1 fruit fly cellular context compared by ENCODE assay signal in genomic region chr3R:23942965-23943413, dm6.
A peak's percentile ranks its signal among the peaks of the same experiment; 100 is the strongest.
TF ChIP-seq lines count a peak whose summit lies in the region.

Gdh (minus strand) TSS chr3R:23943101.

TF ChIP-seq in whole organism, embryonic, 481 proteins besides CTCF, POLR2A, EP300 and RAD21 (continued from another document and continues in another):
- peak; percentile 9 for TF ChIP-seq Hmr (GFP tag; optimal IDR thresholded peaks at IDR 0.05; lab: Kevin White, UChicago)
- peak; percentile 46; the same call in 2 of the 3 replicates for TF ChIP-seq so (GFP tag; IDR thresholded peaks at IDR 0.05; lab: Robert Waterston, UW)
- no peak for TF ChIP-seq Lim3 (GFP tag; IDR thresholded peaks at IDR 0.05; lab: Robert Waterston, UW)
- TF ChIP-seq CG2120 (GFP tag; optimal IDR thresholded peaks at IDR 0.05; lab: Kevin White, UChicago): peak; percentile 9
- TF ChIP-seq cg (GFP tag; optimal IDR thresholded peaks at IDR 0.05; lab: Kevin White, UChicago): no peak
- peak; percentile 49 for TF ChIP-seq MTF-1 (GFP tag; optimal IDR thresholded peaks at IDR 0.05; lab: Kevin White, UChicago; ENCODE audit: borderline replicate concordance)
- TF ChIP-seq BtbVII (GFP tag; optimal IDR thresholded peaks at IDR 0.05; lab: Kevin White, UChicago): peak; percentile 21
- TF ChIP-seq Deaf1 (tag; optimal IDR thresholded peaks at IDR 0.05; lab: Kevin White, UChicago): peak; percentile 88
- TF ChIP-seq NC2α (GFP tag; optimal IDR thresholded peaks at IDR 0.05; lab: Kevin White, UChicago): peak; percentile 32
- TF ChIP-seq Stat92E (GFP tag; optimal IDR thresholded peaks at IDR 0.05; lab: Kevin White, UChicago): peak in 1 of 3 experiments; percentile 12
- TF ChIP-seq Elba2 (GFP tag; optimal IDR thresholded peaks at IDR 0.05; lab: Kevin White, UChicago): no peak
- 0 out of 3 replicates have a peak, but pooled peaks have one; percentile 18 for TF ChIP-seq dysf (GFP tag; IDR thresholded peaks at IDR 0.05; lab: Robert Waterston, UW)
- peak; percentile 14; the same call in 1 of the 2 replicates for TF ChIP-seq MBD-R2 (GFP tag; IDR thresholded peaks at IDR 0.05; lab: Robert Waterston, UW)
- TF ChIP-seq ATbp (GFP tag; optimal IDR thresholded peaks at IDR 0.05; lab: Kevin White, UChicago): no peak
- TF ChIP-seq zen2 (GFP tag; IDR thresholded peaks at IDR 0.05; lab: Robert Waterston, UW; ENCODE audit: partially characterized antibody): peak; percentile 76; the same call in 2 of the 3 replicates
- TF ChIP-seq CG18599 (GFP tag; optimal IDR thresholded peaks at IDR 0.05; lab: Kevin White, UChicago): peak; percentile 55
- TF ChIP-seq Sox100B (GFP tag; optimal IDR thresholded peaks at IDR 0.05; lab: Kevin White, UChicago): no peak
- 0 out of 2 replicates have a peak, but pooled peaks have one; percentile 6 for TF ChIP-seq gsb (GFP tag; IDR thresholded peaks at IDR 0.05; lab: Robert Waterston, UW)
- TF ChIP-seq CG13296 (GFP tag; optimal IDR thresholded peaks at IDR 0.05; lab: Kevin White, UChicago): peak; percentile 51
- TF ChIP-seq CG11696 (GFP tag; IDR thresholded peaks at IDR 0.05; lab: Robert Waterston, UW): peak; percentile 49; the same call in 1 of the 2 replicates
- TF ChIP-seq klu (GFP tag; IDR thresholded peaks at IDR 0.05; lab: Robert Waterston, UW): no peak
- TF ChIP-seq pan (optimal IDR thresholded peaks at IDR 0.05; lab: Kevin White, UChicago): no peak
- TF ChIP-seq pan (GFP tag; optimal IDR thresholded peaks at IDR 0.05 in 1 of 2, IDR thresholded peaks at IDR 0.05 in 1 of 2): peak in 1 of 2 experiments; percentile 34
- TF ChIP-seq CG2116 (GFP tag; optimal IDR thresholded peaks at IDR 0.05; lab: Kevin White, UChicago): no peak
- no peak; the same call in 2 of the 3 replicates for TF ChIP-seq B-H1 (GFP tag; IDR thresholded peaks at IDR 0.05; lab: Robert Waterston, UW)
- TF ChIP-seq ase (GFP tag; IDR thresholded peaks at IDR 0.05; lab: Robert Waterston, UW): no peak
- TF ChIP-seq caup (GFP tag; optimal IDR thresholded peaks at IDR 0.05; lab: Kevin White, UChicago; ENCODE audit: severe bottlenecking): peak; percentile 64
- no peak for TF ChIP-seq CG8388 (GFP tag; optimal IDR thresholded peaks at IDR 0.05; lab: Kevin White, UChicago)
- TF ChIP-seq wor (GFP tag; IDR thresholded peaks at IDR 0.05; lab: Robert Waterston, UW): no peak
- no peak for TF ChIP-seq fd102C (GFP tag; optimal IDR thresholded peaks at IDR 0.05; lab: Kevin White, UChicago)
- TF ChIP-seq CG12236 (GFP tag; optimal IDR thresholded peaks at IDR 0.05; lab: Kevin White, UChicago): no peak
- TF ChIP-seq CG8290 (GFP tag; optimal IDR thresholded peaks at IDR 0.05; lab: Kevin White, UChicago): no peak
- TF ChIP-seq CG8290 (tag; optimal IDR thresholded peaks at IDR 0.05; lab: Kevin White, UChicago): peak in 1 of 2 experiments; percentile 58
- TF ChIP-seq unc-4 (GFP tag; IDR thresholded peaks at IDR 0.05; lab: Robert Waterston, UW; ENCODE audit: partially characterized antibody): peak; percentile 59
- no peak for TF ChIP-seq ind (GFP tag; optimal IDR thresholded peaks at IDR 0.05; lab: Kevin White, UChicago)
- TF ChIP-seq grn (GFP tag; optimal IDR thresholded peaks at IDR 0.05; lab: Kevin White, UChicago): peak; percentile 58
- peak; percentile 60; the same call in 1 of the 2 replicates for TF ChIP-seq amos (GFP tag; IDR thresholded peaks at IDR 0.05; lab: Robert Waterston, UW; ENCODE audit: partially characterized antibody)
- TF ChIP-seq Hr51 (GFP tag; optimal IDR thresholded peaks at IDR 0.05; lab: Kevin White, UChicago): no peak
- peak; percentile 22 for TF ChIP-seq CG17359 (tag; optimal IDR thresholded peaks at IDR 0.05; lab: Kevin White, UChicago)
- TF ChIP-seq cwo (GFP tag; optimal IDR thresholded peaks at IDR 0.05; lab: Kevin White, UChicago): peak; percentile 94
- TF ChIP-seq CG4328 (GFP tag; optimal IDR thresholded peaks at IDR 0.05; lab: Kevin White, UChicago): peak; percentile 12
- peak; percentile 18 for TF ChIP-seq Meics (GFP tag; optimal IDR thresholded peaks at IDR 0.05; lab: Kevin White, UChicago)
- TF ChIP-seq tio (GFP tag; optimal IDR thresholded peaks at IDR 0.05; lab: Kevin White, UChicago): no peak
- TF ChIP-seq kni (GFP tag; optimal IDR thresholded peaks at IDR 0.05; lab: Kevin White, UChicago): no peak
- no peak for TF ChIP-seq CG3726 (GFP tag; IDR thresholded peaks at IDR 0.05; lab: Robert Waterston, UW)
- TF ChIP-seq lab (GFP tag; optimal IDR thresholded peaks at IDR 0.05; lab: Kevin White, UChicago): peak; percentile 72
- peak; percentile 54 for TF ChIP-seq CG3281 (GFP tag; optimal IDR thresholded peaks at IDR 0.05; lab: Kevin White, UChicago)
- no peak for TF ChIP-seq br (optimal IDR thresholded peaks at IDR 0.05; lab: Kevin White, UChicago)
- peak; percentile 89 for TF ChIP-seq CG34376 (GFP tag; optimal IDR thresholded peaks at IDR 0.05; lab: Kevin White, UChicago)
- peak; percentile 94 for TF ChIP-seq Med (GFP tag; lab: Kevin White, UChicago)
- TF ChIP-seq sr (GFP tag; IDR thresholded peaks at IDR 0.05; lab: Robert Waterston, UW): 0 out of 3 replicates have a peak, but pooled peaks have one; percentile 19
- TF ChIP-seq Drgx (GFP tag; IDR thresholded peaks at IDR 0.05; lab: Robert Waterston, UW): peak; percentile 51
- no peak for TF ChIP-seq Ets97D (GFP tag; optimal IDR thresholded peaks at IDR 0.05; lab: Kevin White, UChicago)
- peak; percentile 26; the same call in 1 of the 2 replicates for TF ChIP-seq CG11085 (GFP tag; IDR thresholded peaks at IDR 0.05; lab: Robert Waterston, UW)
- peak; percentile 26 for TF ChIP-seq kah (GFP tag; optimal IDR thresholded peaks at IDR 0.05; lab: Kevin White, UChicago)
- TF ChIP-seq abd-A (tag; optimal IDR thresholded peaks at IDR 0.05; lab: Kevin White, UChicago): no peak
- peak; percentile 15 for TF ChIP-seq CG31365 (tag; optimal IDR thresholded peaks at IDR 0.05; lab: Kevin White, UChicago)
- peak; percentile 36 for TF ChIP-seq sqz (GFP tag; optimal IDR thresholded peaks at IDR 0.05; lab: Kevin White, UChicago)
- TF ChIP-seq sd (tag; optimal IDR thresholded peaks at IDR 0.05; lab: Kevin White, UChicago): peak; percentile 40
- TF ChIP-seq CG12155 (GFP tag; optimal IDR thresholded peaks at IDR 0.05; lab: Kevin White, UChicago): peak; percentile 99
- TF ChIP-seq ac (GFP tag; optimal IDR thresholded peaks at IDR 0.05; lab: Kevin White, UChicago): no peak
- peak; percentile 75; the same call in 1 of the 3 replicates for TF ChIP-seq CG34422 (GFP tag; IDR thresholded peaks at IDR 0.05; lab: Robert Waterston, UW)
- TF ChIP-seq ERR (GFP tag; optimal IDR thresholded peaks at IDR 0.05; lab: Kevin White, UChicago): peak; percentile 40
- TF ChIP-seq CoRest (tag; optimal IDR thresholded peaks at IDR 0.05; lab: Kevin White, UChicago): no peak
- TF ChIP-seq crol (GFP tag; IDR thresholded peaks at IDR 0.05; lab: Robert Waterston, UW): no peak
- peak; percentile 23 for TF ChIP-seq p53 (GFP tag; optimal IDR thresholded peaks at IDR 0.05; lab: Kevin White, UChicago)
- peak; percentile 37; the same call in 1 of the 2 replicates for TF ChIP-seq inv (GFP tag; IDR thresholded peaks at IDR 0.05; lab: Robert Waterston, UW; ENCODE audit: partially characterized antibody)
- no peak for TF ChIP-seq gce (GFP tag; IDR thresholded peaks at IDR 0.05; lab: Robert Waterston, UW)
- no peak for TF ChIP-seq CG7556 (GFP tag; optimal IDR thresholded peaks at IDR 0.05; lab: Kevin White, UChicago)
- TF ChIP-seq pzg (GFP tag; optimal IDR thresholded peaks at IDR 0.05; lab: Kevin White, UChicago): peak; percentile 17
- TF ChIP-seq CG6791 (GFP tag; IDR thresholded peaks at IDR 0.05; lab: Robert Waterston, UW; ENCODE audit: partially characterized antibody): no peak
- TF ChIP-seq Lpt (GFP tag; optimal IDR thresholded peaks at IDR 0.05; lab: Kevin White, UChicago): no peak
- peak; percentile 26 for TF ChIP-seq NfI (GFP tag; optimal IDR thresholded peaks at IDR 0.05; lab: Kevin White, UChicago)
- TF ChIP-seq Nf-YC (tag; optimal IDR thresholded peaks at IDR 0.05; lab: Kevin White, UChicago): peak; percentile 35
- peak; percentile 70; the same call in 1 of the 2 replicates for TF ChIP-seq CG42726 (GFP tag; IDR thresholded peaks at IDR 0.05; lab: Robert Waterston, UW; ENCODE audit: partially characterized antibody)
- peak; percentile 3 for TF ChIP-seq her (GFP tag; optimal IDR thresholded peaks at IDR 0.05; lab: Kevin White, UChicago)
- no peak for TF ChIP-seq dimm (GFP tag; IDR thresholded peaks at IDR 0.05; lab: Robert Waterston, UW)
- no peak for TF ChIP-seq CG8281 (tag; optimal IDR thresholded peaks at IDR 0.05; lab: Kevin White, UChicago)
- no peak for TF ChIP-seq yki (optimal IDR thresholded peaks at IDR 0.05; lab: Kevin White, UChicago)
- no peak for TF ChIP-seq CG30020 (tag; optimal IDR thresholded peaks at IDR 0.05; lab: Kevin White, UChicago)
- TF ChIP-seq CG9932 (GFP tag; IDR thresholded peaks at IDR 0.05; lab: Robert Waterston, UW): peak; percentile 45; the same call in 1 of the 2 replicates
- TF ChIP-seq kay (GFP tag; optimal IDR thresholded peaks at IDR 0.05; lab: Kevin White, UChicago): no peak
- no peak for TF ChIP-seq Six4 (GFP tag; optimal IDR thresholded peaks at IDR 0.05; lab: Kevin White, UChicago)
- TF ChIP-seq B-H2 (GFP tag; optimal IDR thresholded peaks at IDR 0.05; lab: Kevin White, UChicago): peak; percentile 59
- TF ChIP-seq Eip74EF (GFP tag; optimal IDR thresholded peaks at IDR 0.05; lab: Kevin White, UChicago): peak in 1 of 2 experiments; percentile 30
- TF ChIP-seq CG7839 (tag; optimal IDR thresholded peaks at IDR 0.05; lab: Kevin White, UChicago): peak; percentile 21
- no peak for TF ChIP-seq CG2889 (GFP tag; IDR thresholded peaks at IDR 0.05; lab: Robert Waterston, UW)
- TF ChIP-seq run (tag; optimal IDR thresholded peaks at IDR 0.05; lab: Kevin White, UChicago): no peak
- peak; percentile 27; the same call in 1 of the 2 replicates for TF ChIP-seq ranshi (GFP tag; IDR thresholded peaks at IDR 0.05; lab: Robert Waterston, UW)
- peak; percentile 69 for TF ChIP-seq Fer1 (GFP tag; optimal IDR thresholded peaks at IDR 0.05; lab: Kevin White, UChicago)
- TF ChIP-seq hbn (GFP tag; IDR thresholded peaks at IDR 0.05; lab: Robert Waterston, UW; ENCODE audit: partially characterized antibody): peak; percentile 25; the same call in 1 of the 2 replicates
- no peak for TF ChIP-seq al (GFP tag; IDR thresholded peaks at IDR 0.05; lab: Robert Waterston, UW)
- TF ChIP-seq croc (GFP tag; conservative IDR thresholded peaks at IDR 0.05; lab: Robert Waterston, UW): no peak
- no peak for TF ChIP-seq tin (GFP tag; optimal IDR thresholded peaks at IDR 0.05; lab: Kevin White, UChicago)
- peak; percentile 69; the same call in 1 of the 2 replicates for TF ChIP-seq Adf1 (GFP tag; IDR thresholded peaks at IDR 0.05; lab: Robert Waterston, UW)
- no peak for TF ChIP-seq ro (GFP tag; IDR thresholded peaks at IDR 0.05; lab: Robert Waterston, UW)
- TF ChIP-seq Dref (GFP tag; IDR thresholded peaks at IDR 0.05; lab: Robert Waterston, UW): peak; percentile 50; the same call in 1 of the 2 replicates
- TF ChIP-seq CG14667 (GFP tag; IDR thresholded peaks at IDR 0.05; lab: Robert Waterston, UW): no peak
- no peak for TF ChIP-seq CG17802 (tag; optimal IDR thresholded peaks at IDR 0.05; lab: Kevin White, UChicago)
- TF ChIP-seq CG13287 (GFP tag; IDR thresholded peaks at IDR 0.05; lab: Robert Waterston, UW; ENCODE audit: partially characterized antibody): peak; percentile 74; the same call in 1 of the 2 replicates
- TF ChIP-seq usp (GFP tag; optimal IDR thresholded peaks at IDR 0.05; lab: Kevin White, UChicago): no peak
- peak; percentile 51; the same call in 1 of the 3 replicates for TF ChIP-seq HLH4C (GFP tag; IDR thresholded peaks at IDR 0.05; lab: Robert Waterston, UW; ENCODE audit: partially characterized antibody)
- no peak for TF ChIP-seq Kr (GFP tag; optimal IDR thresholded peaks at IDR 0.05; lab: Kevin White, UChicago)
- no peak for TF ChIP-seq CG30403 (GFP tag; optimal IDR thresholded peaks at IDR 0.05; lab: Kevin White, UChicago)
- TF ChIP-seq Neu2 (GFP tag; optimal IDR thresholded peaks at IDR 0.05; lab: Kevin White, UChicago; ENCODE audit: borderline replicate concordance): no peak
- no peak for TF ChIP-seq dmrt99B (tag; optimal IDR thresholded peaks at IDR 0.05; lab: Kevin White, UChicago)
- no peak for TF ChIP-seq CG12299 (tag; optimal IDR thresholded peaks at IDR 0.05; lab: Kevin White, UChicago)
- no peak for TF ChIP-seq CG17361 (GFP tag; IDR thresholded peaks at IDR 0.05; lab: Robert Waterston, UW)
- TF ChIP-seq CG12219 (GFP tag; optimal IDR thresholded peaks at IDR 0.05; lab: Kevin White, UChicago): peak; percentile 30
- no peak for TF ChIP-seq CG7271 (tag; optimal IDR thresholded peaks at IDR 0.05; lab: Kevin White, UChicago)
- TF ChIP-seq bbx (GFP tag; IDR thresholded peaks at IDR 0.05; lab: Robert Waterston, UW; ENCODE audit: partially characterized antibody): 0 out of 2 replicates have a peak, but pooled peaks have one; percentile 46
- TF ChIP-seq NFAT (GFP tag; IDR thresholded peaks at IDR 0.05; lab: Robert Waterston, UW): peak; percentile 59
- TF ChIP-seq Jarid2 (GFP tag; optimal IDR thresholded peaks at IDR 0.05; lab: Kevin White, UChicago): peak; percentile 96
- no peak for TF ChIP-seq gt (GFP tag; IDR thresholded peaks at IDR 0.05; lab: Robert Waterston, UW)
- peak; percentile 64 for TF ChIP-seq mirr (GFP tag; optimal IDR thresholded peaks at IDR 0.05; lab: Kevin White, UChicago)
- TF ChIP-seq CG7357 (GFP tag; IDR thresholded peaks at IDR 0.05; lab: Robert Waterston, UW): no peak
- TF ChIP-seq tap (tag; optimal IDR thresholded peaks at IDR 0.05; lab: Kevin White, UChicago): peak; percentile 41
- TF ChIP-seq onecut (GFP tag; IDR thresholded peaks at IDR 0.05; lab: Robert Waterston, UW): peak; percentile 43
- peak; percentile 45; the same call in 1 of the 2 replicates for TF ChIP-seq CG32767 (GFP tag; IDR thresholded peaks at IDR 0.05; lab: Robert Waterston, UW)
- peak; percentile 46 for TF ChIP-seq CG13624 (GFP tag; optimal IDR thresholded peaks at IDR 0.05; lab: Kevin White, UChicago)
- TF ChIP-seq pfk (GFP tag; optimal IDR thresholded peaks at IDR 0.05; lab: Kevin White, UChicago): peak; percentile 38
- peak; percentile 43; the same call in 1 of the 2 replicates for TF ChIP-seq sob (GFP tag; IDR thresholded peaks at IDR 0.05; lab: Robert Waterston, UW)
- no peak for TF ChIP-seq CG10431 (GFP tag; optimal IDR thresholded peaks at IDR 0.05; lab: Kevin White, UChicago)
- no peak for TF ChIP-seq otp (GFP tag; IDR thresholded peaks at IDR 0.05; lab: Robert Waterston, UW)
- TF ChIP-seq Dip3 (GFP tag; optimal IDR thresholded peaks at IDR 0.05; lab: Kevin White, UChicago): peak; percentile 5
- peak; percentile 64 for TF ChIP-seq HmgZ (tag; optimal IDR thresholded peaks at IDR 0.05; lab: Kevin White, UChicago)
- peak; percentile 35; the same call in 1 of the 2 replicates for TF ChIP-seq CG16779 (GFP tag; IDR thresholded peaks at IDR 0.05; lab: Robert Waterston, UW)
